Worm (Caenorhabditis elegans): ENCODE measurements around the gene ZC262.2.

DNA sequence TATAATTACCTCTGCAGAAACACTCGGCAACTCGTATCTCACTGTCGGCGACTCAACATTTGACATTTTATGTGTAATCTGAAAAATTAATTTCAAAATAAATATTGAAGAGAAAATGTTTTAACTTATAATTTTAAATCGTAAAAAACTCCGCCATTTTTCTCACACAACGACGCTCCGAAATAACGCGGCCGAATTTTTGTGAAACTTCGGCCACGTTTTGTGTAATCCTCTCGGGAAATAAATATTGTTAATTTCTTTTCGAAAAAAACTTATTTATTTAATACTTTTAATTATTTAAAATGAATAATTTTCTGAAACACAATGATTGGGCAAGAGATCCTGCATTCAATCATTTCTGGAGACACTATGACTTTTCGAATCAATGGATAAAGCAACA, 24.5 kb upstream of the ZC262.2 start, which contains the start of the genes F10E9.7 and F10E9.5:
- TF ChIP-seq pqm-1 (tag; optimal IDR thresholded peaks at IDR 0.05) (no peak), nhr-28 (tag; optimal IDR thresholded peaks at IDR 0.05) (no peak), efl-1 (optimal IDR thresholded peaks at IDR 0.05) (peak; percentile 75 to 90), efl-1 (GFP tag; optimal IDR thresholded peaks at IDR 0.05 in 1 of 2) (peak; percentile 90 to 98), mef-2 (tag; optimal IDR thresholded peaks at IDR 0.05) (no peak)

Data from whole organism, L1 larva.